Fruit fly (Drosophila melanogaster): ENCODE data around the gene Poxm.

Poxm gene

dm6 chr3R:8333768-8334470 lies at the start of gene Poxm (continued):
- peak; percentile 95 for TF ChIP-seq Sox15 (GFP tag; optimal IDR thresholded peaks at IDR 0.05)
- TF ChIP-seq Gug (GFP tag; IDR thresholded peaks at IDR 0.05): peak; percentile 92
- TF ChIP-seq Sox102F (GFP tag; optimal IDR thresholded peaks at IDR 0.05): peak; percentile 87
- peak; percentile 88 for TF ChIP-seq CG6163 (GFP tag; IDR thresholded peaks at IDR 0.05)
- peak; percentile 97 for TF ChIP-seq CG10631 (GFP tag; optimal IDR thresholded peaks at IDR 0.05)
- TF ChIP-seq Blimp-1 (GFP tag; optimal IDR thresholded peaks at IDR 0.05): peak; percentile 89
- peak; percentile 91 for TF ChIP-seq CG16779 (tag; optimal IDR thresholded peaks at IDR 0.05)
- peak; percentile 97 for TF ChIP-seq CG6808 (GFP tag; optimal IDR thresholded peaks at IDR 0.05)
- peak; percentile 94 for TF ChIP-seq CG8632 (GFP tag; optimal IDR thresholded peaks at IDR 0.05)

- no peak for TF ChIP-seq spab (GFP tag; optimal IDR thresholded peaks at IDR 0.05)
- TF ChIP-seq cyc (GFP tag; optimal IDR thresholded peaks at IDR 0.05): no peak
- no peak for TF ChIP-seq OdsH (GFP tag; optimal IDR thresholded peaks at IDR 0.05)
- no peak for TF ChIP-seq CG32006 (GFP tag; optimal IDR thresholded peaks at IDR 0.05)
- TF ChIP-seq Eip75B (GFP tag; optimal IDR thresholded peaks at IDR 0.05): no peak
- no peak for TF ChIP-seq CG11762 (GFP tag; optimal IDR thresholded peaks at IDR 0.05; ENCODE audit: insufficient read depth)
- TF ChIP-seq CG11294 (GFP tag; IDR thresholded peaks at IDR 0.05): no peak
- no peak for TF ChIP-seq CG15336 (GFP tag; IDR thresholded peaks at IDR 0.05)
- no peak for TF ChIP-seq achi (GFP tag; optimal IDR thresholded peaks at IDR 0.05)
- no peak for TF ChIP-seq salr (GFP tag; optimal IDR thresholded peaks at IDR 0.05)
- TF ChIP-seq CG34406 (GFP tag; optimal IDR thresholded peaks at IDR 0.05): no peak
- no peak for TF ChIP-seq acj6 (GFP tag; optimal IDR thresholded peaks at IDR 0.05)
- no peak for TF ChIP-seq fkh (GFP tag; optimal IDR thresholded peaks at IDR 0.05)
- no peak for TF ChIP-seq Eip78C (GFP tag)
Measured at dm6 chr3R:8368553-8368952, 35.0 kb upstream of the Poxm start.

dm6 chr3R:8362259-8362876 lies 28.8 kb upstream of the Poxm start, which contains the start of the genes Veneno and CG7963:
Gene Veneno (minus strand): TSS chr3R:8362554.
Gene CG7963 (plus strand): TSS chr3R:8362826.
- TF ChIP-seq CG11762 (GFP tag; optimal IDR thresholded peaks at IDR 0.05; ENCODE audit: insufficient read depth) (no peak), CG3919 (GFP tag; optimal IDR thresholded peaks at IDR 0.05) (no peak), dsx (GFP tag; optimal IDR thresholded peaks at IDR 0.05; ENCODE audit: poor library complexity, severe bottlenecking) (no peak), CG10631 (GFP tag; optimal IDR thresholded peaks at IDR 0.05) (peak; percentile 35), svp (GFP tag) (peak; percentile 39), net (GFP tag; optimal IDR thresholded peaks at IDR 0.05) (no peak), CG31627 (GFP tag; optimal IDR thresholded peaks at IDR 0.05) (no peak)

- TF ChIP-seq Eip78C (GFP tag) (peak; percentile 24), CG8632 (GFP tag; optimal IDR thresholded peaks at IDR 0.05) (no peak)
Measured at dm6 chr3R:8358004-8358403, 24.4 kb upstream of the Poxm start.

- TF ChIP-seq CG6163 (GFP tag; IDR thresholded peaks at IDR 0.05): no peak
- TF ChIP-seq Eip78C (GFP tag): peak; percentile 80
- peak; percentile 90 for TF ChIP-seq fkh (GFP tag; optimal IDR thresholded peaks at IDR 0.05)
- TF ChIP-seq Eip93F (GFP tag; optimal IDR thresholded peaks at IDR 0.05): no peak
- TF ChIP-seq Blimp-1 (GFP tag; optimal IDR thresholded peaks at IDR 0.05): no peak
- TF ChIP-seq dac (GFP tag; optimal IDR thresholded peaks at IDR 0.05): no peak
- peak; percentile 86 for TF ChIP-seq vri (GFP tag; optimal IDR thresholded peaks at IDR 0.05)
- no peak for TF ChIP-seq achi (GFP tag; optimal IDR thresholded peaks at IDR 0.05)
- peak; percentile 67 for TF ChIP-seq svp (GFP tag)
- TF ChIP-seq net (GFP tag; optimal IDR thresholded peaks at IDR 0.05): peak; percentile 39
- no peak for TF ChIP-seq CG4318 (GFP tag; optimal IDR thresholded peaks at IDR 0.05)
Measured at dm6 chr3R:8357372-8357992, 23.9 kb upstream of the Poxm start.

Measured in whole organism, prepupa.